Worm (Caenorhabditis elegans) whole organism, L2 larva: ENCODE data around the gene col-155.

Source experiments
- C34F6.9 ChIP-seq: fragments of 150-350 bp; optimal IDR thresholded peaks from 2 replicates; lab custom pipeline; 2014; ENCODE audit warnings: missing biosample characterization, missing genetic modification characterization
- F13H6.1 ChIP-seq: sonication (generic microtip); optimal IDR thresholded peaks from 2 replicates; lab custom pipeline; 2016; ENCODE audit warnings: missing genetic modification characterization, missing compliant biosample characterization
- Y55F3AM.14 ChIP-seq: fragments of 200-800 bp; sonication (Bioruptor generic); optimal IDR thresholded peaks from 2 replicates; lab custom pipeline; 2018; ENCODE audit warnings: mild to moderate bottlenecking, missing genetic modification characterization, missing compliant biosample characterization
- ama-1 ChIP-seq: fragments of 150-350 bp; optimal IDR thresholded peaks from 2 replicates; lab custom pipeline; 2018; ENCODE audit warnings: inconsistent platforms
- ceh-82 ChIP-seq: fragments of 150-350 bp; optimal IDR thresholded peaks from 2 replicates; lab custom pipeline; 2014; ENCODE audit warnings: missing biosample characterization, missing genetic modification characterization
- crh-2 ChIP-seq: sonication (generic microtip); optimal IDR thresholded peaks from 2 replicates; lab custom pipeline; 2017; ENCODE audit warnings: missing biosample characterization, missing genetic modification characterization
- fos-1 ChIP-seq: fragments of 150-350 bp; optimal IDR thresholded peaks from 2 replicates; lab custom pipeline; 2014; ENCODE audit warnings: missing biosample characterization, missing genetic modification characterization
- gmeb-1 ChIP-seq: fragments of 150-350 bp; optimal IDR thresholded peaks from 2 replicates; lab custom pipeline; 2014; ENCODE audit warnings: missing biosample characterization, missing genetic modification characterization
- lin-11 ChIP-seq: fragments of 150-350 bp; sonication (generic microtip); optimal IDR thresholded peaks from 2 replicates; lab custom pipeline; 2014; ENCODE audit warnings: missing biosample characterization, missing genetic modification characterization, inconsistent platforms, mixed read lengths
- lsy-2 ChIP-seq, 2 experiments: fragments of 150-350 bp in 1 of 2; sonication (generic microtip) in 1 of 2; optimal IDR thresholded peaks; 2 replicates each; lab custom pipeline; 2014 to 2017; ENCODE audit warnings: missing biosample characterization in 2 of 2, missing genetic modification characterization in 2 of 2
- nhr-129 ChIP-seq: fragments of 150-350 bp; optimal IDR thresholded peaks from 2 replicates; lab custom pipeline; 2014; ENCODE audit warnings: missing biosample characterization, missing genetic modification characterization
- nhr-23 ChIP-seq: fragments of 150-350 bp; optimal IDR thresholded peaks from 2 replicates; lab custom pipeline; 2014; ENCODE audit warnings: missing biosample characterization, missing genetic modification reagents, missing genetic modification characterization
- nhr-25 ChIP-seq: fragments of 150-350 bp; sonication (generic microtip); optimal IDR thresholded peaks from 3 replicates; lab custom pipeline; 2014; ENCODE audit warnings: missing biosample characterization, missing genetic modification characterization
- nhr-6 ChIP-seq: fragments of 150-350 bp; optimal IDR thresholded peaks from 2 replicates; lab custom pipeline; 2014; ENCODE audit warnings: missing biosample characterization, missing genetic modification characterization
- nhr-77 ChIP-seq: fragments of 150-350 bp; optimal IDR thresholded peaks from 2 replicates; lab custom pipeline; 2014; ENCODE audit warnings: missing biosample characterization, missing genetic modification characterization
- snpc-4 ChIP-seq: fragments of 150-350 bp; optimal IDR thresholded peaks from 2 replicates; lab custom pipeline; 2014; ENCODE audit warnings: missing biosample characterization, missing genetic modification characterization
- zag-1 ChIP-seq: fragments of 150-350 bp; optimal IDR thresholded peaks from 2 replicates; lab custom pipeline; 2014; ENCODE audit warnings: missing biosample characterization, missing genetic modification characterization
- ztf-4 ChIP-seq: fragments of 150-350 bp; optimal IDR thresholded peaks from 2 replicates; lab custom pipeline; 2014; ENCODE audit warnings: missing biosample characterization, missing genetic modification characterization

col-155 gene

ce11 chrV:11341913-11342312 lies 47.8 kb downstream of the col-155 start, which contains the start of gene T02E9.5:
T02E9.5 (plus strand) TSS chrV:11342233.
- no peak for TF ChIP-seq nhr-129 (tag; lab: Kevin White, UChicago)
- no peak for TF ChIP-seq lsy-2 (tag; optimal IDR thresholded peaks at IDR 0.05; lab: Kevin White, UChicago)
- no peak for TF ChIP-seq ztf-4 (tag; lab: Kevin White, UChicago)
- no peak for TF ChIP-seq lin-11 (tag; lab: Kevin White, UChicago)
- no peak for TF ChIP-seq nhr-77 (tag; lab: Kevin White, UChicago)
- TF ChIP-seq nhr-23 (tag; lab: Kevin White, UChicago), result no peak
- no peak for TF ChIP-seq nhr-6 (tag; lab: Kevin White, UChicago)
- no peak for TF ChIP-seq gmeb-1 (tag; lab: Kevin White, UChicago)
- no peak for TF ChIP-seq ceh-82 (tag; lab: Kevin White, UChicago)
- no peak for TF ChIP-seq nhr-25 (tag; lab: Kevin White, UChicago)
- no peak for TF ChIP-seq fos-1 (tag; lab: Kevin White, UChicago)
- no peak for TF ChIP-seq Y55F3AM.14 (GFP tag; lab: Kevin White, UChicago)
- no peak for TF ChIP-seq crh-2 (tag; lab: Kevin White, UChicago)
- TF ChIP-seq snpc-4 (tag; lab: Kevin White, UChicago), result no peak
- no peak for TF ChIP-seq ama-1 (lab: Kevin White, UChicago)

- peak; percentile 26 for TF ChIP-seq zag-1 (tag; lab: Kevin White, UChicago)
- TF ChIP-seq fos-1 (tag; lab: Kevin White, UChicago), result no peak
- TF ChIP-seq C34F6.9, result peak; percentile 1
- no peak for TF ChIP-seq gmeb-1 (tag; lab: Kevin White, UChicago)
- peak; percentile 28 for TF ChIP-seq F13H6.1 (tag; lab: Kevin White, UChicago)
Measured at ce11 chrV:11341130-11341675, 48.5 kb downstream of the col-155 start.
